5 worm cellular contexts compared by ENCODE assay signal in genomic region chrIV:5086243-5086960, ce11.
TF ChIP-seq lines count a peak whose summit lies in the region.

No protein-coding gene starts in this region.

TF ChIP-seq in whole organism, L1 larva, 84 proteins besides CTCF, POLR2A, EP300 and RAD21:
- TF ChIP-seq unc-86 (tag; optimal IDR thresholded peaks at IDR 0.05; lab: Kevin White, UChicago) = no peak
- TF ChIP-seq aly-2 (tag; optimal IDR thresholded peaks at IDR 0.05; lab: Kevin White, UChicago) = peak; percentile 43
- TF ChIP-seq efl-1 (optimal IDR thresholded peaks at IDR 0.05; lab: Kevin White, UChicago) = no peak
- peak in 1 of 2 experiments; percentile 80 for TF ChIP-seq efl-1 (GFP tag; optimal IDR thresholded peaks at IDR 0.05 in 1 of 2; lab: Kevin White, UChicago)

TF ChIP-seq in whole organism, L2 larva, 48 proteins besides CTCF, POLR2A, EP300 and RAD21:
- peak; percentile 16 for TF ChIP-seq Y55F3AM.14 (GFP tag; optimal IDR thresholded peaks at IDR 0.05; lab: Kevin White, UChicago)
- TF ChIP-seq egl-27 (tag; optimal IDR thresholded peaks at IDR 0.05; lab: Kevin White, UChicago) = no peak
- no peak for TF ChIP-seq sma-9 (GFP tag; optimal IDR thresholded peaks at IDR 0.05; lab: Kevin White, UChicago)
- TF ChIP-seq sma-9 (tag; optimal IDR thresholded peaks at IDR 0.05; lab: Kevin White, UChicago) = no peak
- TF ChIP-seq nhr-25 (tag; optimal IDR thresholded peaks at IDR 0.05; lab: Kevin White, UChicago) = no peak
- TF ChIP-seq blmp-1 (tag; optimal IDR thresholded peaks at IDR 0.05; lab: Kevin White, UChicago; ENCODE audit: insufficient read depth) = no peak
- TF ChIP-seq F13H6.1 (tag; optimal IDR thresholded peaks at IDR 0.05; lab: Kevin White, UChicago) = peak; percentile 9
- no peak for TF ChIP-seq gmeb-1 (tag; optimal IDR thresholded peaks at IDR 0.05; lab: Kevin White, UChicago)
- TF ChIP-seq ceh-82 (tag; optimal IDR thresholded peaks at IDR 0.05; lab: Kevin White, UChicago) = no peak

TF ChIP-seq in whole organism, L3 larva, 47 proteins besides CTCF, POLR2A, EP300 and RAD21:
- TF ChIP-seq nhr-28 (tag; optimal IDR thresholded peaks at IDR 0.05; lab: Kevin White, UChicago) (no peak), elt-2 (tag; optimal IDR thresholded peaks at IDR 0.05; lab: Kevin White, UChicago) (peak; percentile 1)

TF ChIP-seq in whole organism, L4 larva, 104 proteins besides CTCF, POLR2A, EP300 and RAD21:
- peak; percentile 29 for TF ChIP-seq dve-1 (tag; optimal IDR thresholded peaks at IDR 0.05; lab: Kevin White, UChicago; ENCODE audit: insufficient read depth)
- peak; percentile 6 for TF ChIP-seq nhr-77 (tag; optimal IDR thresholded peaks at IDR 0.05; lab: Kevin White, UChicago)
- peak; percentile 55 for TF ChIP-seq T20F7.1 (GFP tag; optimal IDR thresholded peaks at IDR 0.05; lab: Kevin White, UChicago)
- TF ChIP-seq pha-4 (GFP tag; IDR thresholded peaks at IDR 0.05; lab: Robert Waterston, UW) = peak; percentile 35; the same call in 1 of the 2 replicates
- TF ChIP-seq pha-4 (tag; optimal IDR thresholded peaks at IDR 0.05; lab: Kevin White, UChicago) = no peak
- TF ChIP-seq lsy-2 (tag; optimal IDR thresholded peaks at IDR 0.05; lab: Kevin White, UChicago) = peak in 1 of 2 experiments; percentile 7
- TF ChIP-seq hlh-30 (tag; optimal IDR thresholded peaks at IDR 0.05; lab: Kevin White, UChicago; ENCODE audit: insufficient read depth) = no peak
- TF ChIP-seq ceh-82 (tag; optimal IDR thresholded peaks at IDR 0.05; lab: Kevin White, UChicago) = no peak
- 0 out of 2 replicates have a peak, but pooled peaks have one; percentile 38 for TF ChIP-seq daf-19 (GFP tag; conservative IDR thresholded peaks at IDR 0.05; lab: Robert Waterston, UW)
- peak; percentile 83 for TF ChIP-seq aha-1 (tag; lab: Kevin White, UChicago)
- 0 out of 2 replicates have a peak, but pooled peaks have one; percentile 39 for TF ChIP-seq T26A8.4 (GFP tag; IDR thresholded peaks at IDR 0.05; lab: Robert Waterston, UW)
- peak; percentile 18; the same call in 1 of the 2 replicates for TF ChIP-seq snpc-1.2 (GFP tag; IDR thresholded peaks at IDR 0.05; lab: Robert Waterston, UW)
- 0 out of 2 replicates have a peak, but pooled peaks have one; percentile 8 for TF ChIP-seq saeg-2 (GFP tag; IDR thresholded peaks at IDR 0.05; lab: Robert Waterston, UW)
- TF ChIP-seq ama-1 (optimal IDR thresholded peaks at IDR 0.05; lab: Kevin White, UChicago) = peak; percentile 18
- TF ChIP-seq duxl-1 (tag; optimal IDR thresholded peaks at IDR 0.05; lab: Kevin White, UChicago; ENCODE audit: poor library complexity) = peak; percentile 16
- TF ChIP-seq unc-62 (GFP tag; optimal IDR thresholded peaks at IDR 0.05 in 1 of 2; lab: Kevin White, UChicago) = peak in 1 of 2 experiments; percentile 51
- TF ChIP-seq unc-62 (tag; optimal IDR thresholded peaks at IDR 0.05; lab: Kevin White, UChicago) = no peak
- TF ChIP-seq lim-7 (GFP tag; IDR thresholded peaks at IDR 0.05; lab: Robert Waterston, UW) = 0 out of 2 replicates have a peak, but pooled peaks have one; percentile 30
- TF ChIP-seq madf-5 (GFP tag; IDR thresholded peaks at IDR 0.05; lab: Robert Waterston, UW) = no peak
- peak; percentile 40 for TF ChIP-seq mep-1 (tag; optimal IDR thresholded peaks at IDR 0.05; lab: Kevin White, UChicago)
- TF ChIP-seq attf-4 (tag; optimal IDR thresholded peaks at IDR 0.05; lab: Kevin White, UChicago) = no peak

TF ChIP-seq in whole organism, young adult, 124 proteins besides CTCF, POLR2A, EP300 and RAD21:
- TF ChIP-seq attf-3 (GFP tag; conservative IDR thresholded peaks at IDR 0.05; lab: Robert Waterston, UW) (no peak), bed-1 (GFP tag; IDR thresholded peaks at IDR 0.05; lab: Robert Waterston, UW) (no peak), lag-1 (GFP tag; IDR thresholded peaks at IDR 0.05; lab: Robert Waterston, UW) (no peak), Y67H2A.10 (GFP tag; conservative IDR thresholded peaks at IDR 0.05; lab: Robert Waterston, UW) (no peak), fkh-3 (tag; optimal IDR thresholded peaks at IDR 0.05; lab: Kevin White, UChicago) (no peak), repo-1 (tag; optimal IDR thresholded peaks at IDR 0.05; lab: Kevin White, UChicago) (peak; percentile 74), snpc-3.4 (tag; optimal IDR thresholded peaks at IDR 0.05; lab: Kevin White, UChicago) (peak; percentile 27), dpl-1 (GFP tag; optimal IDR thresholded peaks at IDR 0.05; lab: Kevin White, UChicago) (no peak), dox-1 (GFP tag; IDR thresholded peaks at IDR 0.05; lab: Robert Waterston, UW) (no peak), snpc-4 (GFP tag; optimal IDR thresholded peaks at IDR 0.05; lab: Kevin White, UChicago) (no peak), snpc-4 (tag; optimal IDR thresholded peaks at IDR 0.05; lab: Kevin White, UChicago) (peak in 2 of 4 experiments; percentile 12 to 63), ceh-27 (GFP tag; optimal IDR thresholded peaks at IDR 0.05; lab: Kevin White, UChicago) (no peak), ceh-40 (GFP tag; IDR thresholded peaks at IDR 0.05; lab: Robert Waterston, UW) (0 out of 2 replicates have a peak, but pooled peaks have one; percentile 19), ekl-4 (GFP tag; IDR thresholded peaks at IDR 0.05; lab: Robert Waterston, UW) (peak; percentile 34; the same call in 1 of the 2 replicates), ama-1 (optimal IDR thresholded peaks at IDR 0.05; lab: Kevin White, UChicago) (no peak), ama-1 (GFP tag; optimal IDR thresholded peaks at IDR 0.05; lab: Kevin White, UChicago) (no peak), snpc-1.1 (tag; optimal IDR thresholded peaks at IDR 0.05; lab: Kevin White, UChicago; ENCODE audit: insufficient read depth) (peak; percentile 29), ZK185.1 (tag; optimal IDR thresholded peaks at IDR 0.05; lab: Kevin White, UChicago; ENCODE audit: poor library complexity, severe bottlenecking) (peak; percentile 72), ceh-58 (GFP tag; IDR thresholded peaks at IDR 0.05; lab: Robert Waterston, UW) (no peak), F52B5.7 (tag; optimal IDR thresholded peaks at IDR 0.05; lab: Kevin White, UChicago) (peak; percentile 3), hrde-1 (tag; optimal IDR thresholded peaks at IDR 0.05; lab: Kevin White, UChicago; ENCODE audit: borderline replicate concordance) (peak; percentile 33), madf-3 (GFP tag; IDR thresholded peaks at IDR 0.05; lab: Robert Waterston, UW) (peak; percentile 51; the same call in 1 of the 2 replicates), tbx-9 (tag; optimal IDR thresholded peaks at IDR 0.05; lab: Kevin White, UChicago; ENCODE audit: borderline replicate concordance) (no peak), aptf-3 (GFP tag; IDR thresholded peaks at IDR 0.05; lab: Robert Waterston, UW) (0 out of 2 replicates have a peak, but pooled peaks have one; percentile 15), athp-1 (tag; optimal IDR thresholded peaks at IDR 0.05; lab: Kevin White, UChicago) (no peak), ztf-18 (tag; optimal IDR thresholded peaks at IDR 0.05; lab: Kevin White, UChicago) (no peak), Y53G8AR.9 (GFP tag; conservative IDR thresholded peaks at IDR 0.05; lab: Robert Waterston, UW) (no peak), pbrm-1 (GFP tag; IDR thresholded peaks at IDR 0.05; lab: Robert Waterston, UW) (no peak), Y56A3A.18 (GFP tag; IDR thresholded peaks at IDR 0.05; lab: Robert Waterston, UW) (peak; percentile 16; the same call in 1 of the 2 replicates), C06A6.2 (GFP tag; conservative IDR thresholded peaks at IDR 0.05; lab: Robert Waterston, UW) (peak; percentile 37; the same call in 1 of the 2 replicates), pha-4 (tag; optimal IDR thresholded peaks at IDR 0.05; lab: Kevin White, UChicago) (no peak), sdz-38 (tag; optimal IDR thresholded peaks at IDR 0.05; lab: Kevin White, UChicago) (no peak), hmg-1.2 (GFP tag; IDR thresholded peaks at IDR 0.05; lab: Robert Waterston, UW) (no peak), B0019.2 (GFP tag; conservative IDR thresholded peaks at IDR 0.05; lab: Robert Waterston, UW) (no peak), aptf-2 (GFP tag; conservative IDR thresholded peaks at IDR 0.05; lab: Robert Waterston, UW) (no peak), sptf-2 (GFP tag; optimal IDR thresholded peaks at IDR 0.05; lab: Kevin White, UChicago) (no peak), cebp-1 (GFP tag; IDR thresholded peaks at IDR 0.05; lab: Robert Waterston, UW) (no peak), cebp-1 (tag; optimal IDR thresholded peaks at IDR 0.05; lab: Kevin White, UChicago) (peak; percentile 3), F33H1.4 (GFP tag; IDR thresholded peaks at IDR 0.05; lab: Robert Waterston, UW) (no peak), Y79H2A.3 (GFP tag; conservative IDR thresholded peaks at IDR 0.05; lab: Robert Waterston, UW) (no peak), nfyb-1 (GFP tag; IDR thresholded peaks at IDR 0.05; lab: Robert Waterston, UW) (no peak), madf-10 (tag; optimal IDR thresholded peaks at IDR 0.05; lab: Kevin White, UChicago) (no peak), nhr-90 (tag; optimal IDR thresholded peaks at IDR 0.05; lab: Kevin White, UChicago) (peak; percentile 29)
TF ChIP-seq in whole organism, young adult: peak in this region for 15.
